Worm (Caenorhabditis elegans): ENCODE data around the gene F54D5.3.

F54D5.3 gene

DNA sequence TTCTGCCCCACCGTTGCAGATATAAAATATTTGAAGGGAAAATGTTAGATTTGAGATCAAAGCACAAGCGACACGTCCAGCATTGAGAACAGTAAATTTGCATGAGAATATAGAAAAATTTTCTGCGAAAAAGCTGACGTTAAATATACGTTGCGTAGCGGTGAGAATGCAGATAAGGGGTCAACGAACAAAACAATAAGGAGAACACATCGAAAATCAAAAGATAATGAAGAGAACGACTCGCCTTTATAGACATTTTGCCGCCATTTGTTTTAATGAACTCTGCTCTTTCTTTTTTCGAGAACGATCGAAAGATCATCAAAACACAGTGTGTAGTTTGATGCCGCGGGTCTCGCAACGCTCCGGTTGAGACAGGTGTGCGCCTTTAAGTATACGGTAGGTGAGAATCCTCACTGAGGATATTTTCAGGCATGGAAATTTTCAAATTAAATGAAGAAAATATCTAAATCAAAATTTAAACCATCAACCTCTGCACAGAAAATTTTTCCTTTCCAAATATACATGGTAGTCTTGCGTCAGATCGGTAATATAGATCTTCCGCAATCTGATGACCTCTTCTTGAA is 24.6 kb downstream of the F54D5.3 start (continued):
- no peak for TF ChIP-seq ceh-40 (GFP tag; IDR thresholded peaks at IDR 0.05)
- TF ChIP-seq F22D6.2 (tag; optimal IDR thresholded peaks at IDR 0.05): no peak
- no peak for TF ChIP-seq pha-4 (tag; optimal IDR thresholded peaks at IDR 0.05)
- no peak for TF ChIP-seq ztf-6 (GFP tag; IDR thresholded peaks at IDR 0.05)
- TF ChIP-seq hlh-12 (tag; optimal IDR thresholded peaks at IDR 0.05): no peak
- no peak for TF ChIP-seq lir-1 (GFP tag; conservative IDR thresholded peaks at IDR 0.05)
- TF ChIP-seq nhr-179 (tag; optimal IDR thresholded peaks at IDR 0.05): no peak
- TF ChIP-seq nhr-90 (tag; optimal IDR thresholded peaks at IDR 0.05): no peak
- TF ChIP-seq B0336.3 (GFP tag; IDR thresholded peaks at IDR 0.05): no peak
- no peak for TF ChIP-seq somi-1 (GFP tag; optimal IDR thresholded peaks at IDR 0.05)
- TF ChIP-seq nfya-2 (GFP tag; IDR thresholded peaks at IDR 0.05): no peak
- TF ChIP-seq T26A5.8 (tag; optimal IDR thresholded peaks at IDR 0.05): no peak
- TF ChIP-seq cebp-2 (GFP tag; IDR thresholded peaks at IDR 0.05): no peak
- TF ChIP-seq unc-62 (GFP tag; optimal IDR thresholded peaks at IDR 0.05): no peak
- TF ChIP-seq fkh-3 (tag; optimal IDR thresholded peaks at IDR 0.05): no peak
- no peak for TF ChIP-seq F52B5.7 (tag; optimal IDR thresholded peaks at IDR 0.05)
- TF ChIP-seq snpc-1.3 (tag; optimal IDR thresholded peaks at IDR 0.05; ENCODE audit: insufficient read depth): peak; percentile 7
- no peak for TF ChIP-seq ceh-79 (tag; optimal IDR thresholded peaks at IDR 0.05)
- TF ChIP-seq madf-3 (GFP tag; IDR thresholded peaks at IDR 0.05): no peak
- TF ChIP-seq chd-7 (tag; optimal IDR thresholded peaks at IDR 0.05): no peak
- TF ChIP-seq mcd-1 (GFP tag; IDR thresholded peaks at IDR 0.05): peak; percentile 57; the same call in 1 of the 2 replicates
- peak; percentile 84 for TF ChIP-seq madf-8 (GFP tag; conservative IDR thresholded peaks at IDR 0.05)
- TF ChIP-seq lin-40 (tag; optimal IDR thresholded peaks at IDR 0.05): no peak
- TF ChIP-seq madf-10 (tag; optimal IDR thresholded peaks at IDR 0.05): no peak
- TF ChIP-seq lin-26 (GFP tag; IDR thresholded peaks at IDR 0.05): 0 out of 2 replicates have a peak, but pooled peaks have one; percentile 36
- TF ChIP-seq snpc-3.4 (tag; optimal IDR thresholded peaks at IDR 0.05): peak; percentile 75
- TF ChIP-seq lin-35 (GFP tag; optimal IDR thresholded peaks at IDR 0.05): peak in 1 of 3 experiments; percentile 9
- TF ChIP-seq dpff-1 (tag; optimal IDR thresholded peaks at IDR 0.05): no peak
- no peak for TF ChIP-seq aptf-3 (GFP tag; IDR thresholded peaks at IDR 0.05)
- no peak for TF ChIP-seq ceh-58 (GFP tag; IDR thresholded peaks at IDR 0.05)
- TF ChIP-seq egl-44 (GFP tag; IDR thresholded peaks at IDR 0.05): no peak
- TF ChIP-seq attf-6 (GFP tag; IDR thresholded peaks at IDR 0.05): peak; percentile 44; the same call in 1 of the 2 replicates
- TF ChIP-seq C06A6.2 (GFP tag; conservative IDR thresholded peaks at IDR 0.05): no peak
- peak; percentile 65 for TF ChIP-seq tlf-1 (GFP tag; optimal IDR thresholded peaks at IDR 0.05)
- TF ChIP-seq ztf-3 (GFP tag; optimal IDR thresholded peaks at IDR 0.05): no peak
- TF ChIP-seq ztf-22 (GFP tag; optimal IDR thresholded peaks at IDR 0.05): no peak
- no peak for TF ChIP-seq Y56A3A.18 (GFP tag; IDR thresholded peaks at IDR 0.05)
- peak; percentile 52; the same call in 1 of the 2 replicates for TF ChIP-seq ceh-100 (GFP tag; IDR thresholded peaks at IDR 0.05)
- peak; percentile 82 for TF ChIP-seq efl-1 (GFP tag; optimal IDR thresholded peaks at IDR 0.05)
- no peak for TF ChIP-seq bed-1 (GFP tag; IDR thresholded peaks at IDR 0.05)
- TF ChIP-seq sea-2 (GFP tag; IDR thresholded peaks at IDR 0.05): no peak
- TF ChIP-seq F39B2.1 (GFP tag; IDR thresholded peaks at IDR 0.05): no peak
- peak; percentile 37 for TF ChIP-seq repo-1 (tag; optimal IDR thresholded peaks at IDR 0.05)
- TF ChIP-seq Y95B8A.8 (GFP tag; IDR thresholded peaks at IDR 0.05): no peak

All from whole organism, young adult.